Worm (Caenorhabditis elegans) whole organism, young adult: ENCODE data around the gene bath-44.

Experiments used
- F23B12.7 ChIP-seq: sonication (generic microtip); optimal IDR thresholded peaks from 2 replicates; lab custom pipeline; 2017; ENCODE audit warnings: missing genetic modification characterization, mild to moderate bottlenecking, missing compliant biosample characterization, antibody characterized with exemption, moderate library complexity; ENCODE audit not compliant: insufficient read depth
- F33H1.4 ChIP-seq: fragments of 200-800 bp; sonication (Bioruptor generic); IDR thresholded peaks from 2 replicates; pipeline ENCODE4 v1.3.6; 2022; ENCODE audit warnings: missing genetic modification reagents, missing genetic modification characterization, missing compliant biosample characterization
- F49E8.2 ChIP-seq: sonication (generic microtip); optimal IDR thresholded peaks from 3 replicates; lab custom pipeline; 2017; ENCODE audit warnings: missing genetic modification characterization, mild to moderate bottlenecking, missing compliant biosample characterization, antibody characterized with exemption, moderate library complexity; ENCODE audit not compliant: insufficient read depth
- F52B5.7 ChIP-seq: sonication (generic microtip); optimal IDR thresholded peaks from 2 replicates; lab custom pipeline; 2016; ENCODE audit warnings: mild to moderate bottlenecking, missing genetic modification characterization, missing compliant biosample characterization
- F57A8.1 ChIP-seq: fragments of 200-800 bp; sonication (Bioruptor generic); optimal IDR thresholded peaks from 2 replicates; lab custom pipeline; 2018; ENCODE audit warnings: mild to moderate bottlenecking, missing genetic modification characterization, moderate library complexity, missing compliant biosample characterization
- K11D2.4 ChIP-seq: fragments of 200-800 bp; sonication (Bioruptor generic); IDR thresholded peaks from 2 replicates; pipeline ENCODE4 v1.3.6; 2022; ENCODE audit warnings: missing genetic modification reagents, missing genetic modification characterization, missing compliant biosample characterization
- T07F8.4 ChIP-seq: sonication (generic microtip); optimal IDR thresholded peaks from 2 replicates; lab custom pipeline; 2016; ENCODE audit warnings: mild to moderate bottlenecking, missing genetic modification characterization, moderate library complexity, missing compliant biosample characterization
- Y79H2A.3 ChIP-seq: fragments of 200-800 bp; sonication (Bioruptor generic); conservative IDR thresholded peaks from 2 replicates; pipeline ENCODE4 v1.3.6; 2022; ENCODE audit warnings: missing genetic modification reagents, missing genetic modification characterization, missing compliant biosample characterization
- Y95B8A.8 ChIP-seq: fragments of 200-800 bp; sonication (Bioruptor generic); IDR thresholded peaks from 2 replicates; pipeline ENCODE4 v1.3.6; 2022; ENCODE audit warnings: missing genetic modification reagents, missing genetic modification characterization, missing compliant biosample characterization
- ZK185.1 ChIP-seq: sonication (generic microtip); optimal IDR thresholded peaks from 2 replicates; lab custom pipeline; 2016; ENCODE audit warnings: mild to moderate bottlenecking, missing genetic modification characterization, missing compliant biosample characterization; ENCODE audit not compliant: poor library complexity, severe bottlenecking
- aptf-2 ChIP-seq: fragments of 200-800 bp; sonication (Bioruptor generic); conservative IDR thresholded peaks from 2 replicates; pipeline ENCODE4 v1.3.6; 2022; ENCODE audit warnings: missing genetic modification reagents, missing genetic modification characterization, missing compliant biosample characterization
- aptf-3 ChIP-seq: fragments of 200-800 bp; sonication (Bioruptor generic); IDR thresholded peaks from 2 replicates; pipeline ENCODE4 v1.3.6; 2022; ENCODE audit warnings: missing genetic modification characterization, missing compliant biosample characterization
- attf-3 ChIP-seq: fragments of 200-800 bp; sonication (Bioruptor generic); conservative IDR thresholded peaks from 2 replicates; pipeline ENCODE4 v1.3.6; 2022; ENCODE audit warnings: missing genetic modification reagents, missing genetic modification characterization, missing compliant biosample characterization
- attf-6 ChIP-seq: fragments of 200-800 bp; sonication (Bioruptor generic); IDR thresholded peaks from 2 replicates; pipeline ENCODE4 v1.3.6; 2022; ENCODE audit warnings: missing genetic modification reagents, missing genetic modification characterization, missing compliant biosample characterization
- cebp-2 ChIP-seq: fragments of 200-800 bp; sonication (Bioruptor generic); IDR thresholded peaks from 2 replicates; pipeline ENCODE4 v1.3.6; 2022; ENCODE audit warnings: missing genetic modification characterization, missing compliant biosample characterization
- ceh-100 ChIP-seq: fragments of 200-800 bp; sonication (Bioruptor generic); IDR thresholded peaks from 2 replicates; pipeline ENCODE4 v1.3.6; 2022; ENCODE audit warnings: missing genetic modification reagents, missing genetic modification characterization, missing compliant biosample characterization
- ceh-58 ChIP-seq: fragments of 200-800 bp; sonication (Bioruptor generic); IDR thresholded peaks from 2 replicates; pipeline ENCODE4 v1.3.6; 2022; ENCODE audit warnings: missing genetic modification characterization, missing compliant biosample characterization
- ceh-91 ChIP-seq: fragments of 200-800 bp; sonication (Bioruptor generic); IDR thresholded peaks from 2 replicates; pipeline ENCODE4 v1.3.6; 2022; ENCODE audit warnings: missing genetic modification reagents, missing genetic modification characterization, missing compliant biosample characterization
- efl-1 ChIP-seq: fragments of 150-350 bp; optimal IDR thresholded peaks from 2 replicates; lab custom pipeline; 2014; ENCODE audit warnings: missing biosample characterization, missing genetic modification reagents, missing genetic modification characterization
- egl-18 ChIP-seq: fragments of 200-800 bp; sonication (Bioruptor generic); IDR thresholded peaks from 2 replicates; pipeline ENCODE4 v1.3.6; 2022; ENCODE audit warnings: missing genetic modification reagents, missing genetic modification characterization, missing compliant biosample characterization
- egl-44 ChIP-seq: fragments of 200-800 bp; sonication (Bioruptor generic); IDR thresholded peaks from 2 replicates; pipeline ENCODE4 v1.3.6; 2022; ENCODE audit warnings: missing genetic modification reagents, missing genetic modification characterization, missing compliant biosample characterization
- ets-4 ChIP-seq: fragments of 200-800 bp; sonication (Bioruptor generic); optimal IDR thresholded peaks from 2 replicates; lab custom pipeline; 2018; ENCODE audit warnings: mild to moderate bottlenecking, missing genetic modification characterization, missing compliant biosample characterization
- him-1 ChIP-seq: sonication (generic microtip); optimal IDR thresholded peaks from 2 replicates; lab custom pipeline; 2016; ENCODE audit warnings: missing genotype, missing genetic modification reagents, missing genetic modification characterization, missing compliant biosample characterization
- hmg-1.2 ChIP-seq: fragments of 200-800 bp; sonication (Bioruptor generic); IDR thresholded peaks from 2 replicates; pipeline ENCODE4 v1.3.6; 2022; ENCODE audit warnings: missing genetic modification reagents, missing genetic modification characterization, missing compliant biosample characterization
- let-526 ChIP-seq: fragments of 200-800 bp; sonication (Bioruptor generic); IDR thresholded peaks from 2 replicates; pipeline ENCODE4 v1.3.6; 2022; ENCODE audit warnings: missing genetic modification reagents, missing genetic modification characterization, missing compliant biosample characterization
- lsy-27 ChIP-seq: sonication (generic microtip); optimal IDR thresholded peaks from 2 replicates; lab custom pipeline; 2017; ENCODE audit warnings: missing genetic modification characterization, mild to moderate bottlenecking, missing compliant biosample characterization, antibody characterized with exemption, missing genotype, borderline replicate concordance; ENCODE audit not compliant: insufficient read depth
- madf-6 ChIP-seq: fragments of 200-800 bp; sonication (Bioruptor generic); IDR thresholded peaks from 2 replicates; pipeline ENCODE4 v1.3.6; 2022; ENCODE audit warnings: missing genetic modification reagents, missing genetic modification characterization, missing compliant biosample characterization
- nhr-90 ChIP-seq: sonication (generic microtip); optimal IDR thresholded peaks from 2 replicates; lab custom pipeline; 2016; ENCODE audit warnings: missing genotype, mild to moderate bottlenecking, missing genetic modification characterization, missing compliant biosample characterization
- pha-4 ChIP-seq: fragments of 150-350 bp; sonication (generic microtip); optimal IDR thresholded peaks from 2 replicates; lab custom pipeline; 2014; ENCODE audit warnings: missing biosample characterization, missing genetic modification reagents, missing genetic modification characterization
- rec-8 ChIP-seq, 2 experiments: sonication (generic microtip); optimal IDR thresholded peaks; 2 replicates each; lab custom pipeline; 2016; ENCODE audit warnings: mild to moderate bottlenecking in 2 of 2, missing genetic modification characterization in 2 of 2, missing genetic modification reagents in 2 of 2, missing genotype in 2 of 2, missing biosample characterization in 1 of 2, missing compliant biosample characterization in 1 of 2, moderate library complexity in 1 of 2
- sdz-38 ChIP-seq: sonication (generic microtip); optimal IDR thresholded peaks from 2 replicates; lab custom pipeline; 2016; ENCODE audit warnings: missing genotype, missing genetic modification characterization, missing compliant biosample characterization
- snpc-3.4 ChIP-seq: sonication (generic microtip); optimal IDR thresholded peaks from 2 replicates; lab custom pipeline; 2017; ENCODE audit warnings: missing genetic modification characterization, mild to moderate bottlenecking, missing compliant biosample characterization, antibody characterized with exemption, moderate library complexity, missing genotype, missing genetic modification reagents
- somi-1 ChIP-seq: fragments of 200-800 bp; sonication (Bioruptor generic); optimal IDR thresholded peaks from 2 replicates; lab custom pipeline; 2018; ENCODE audit warnings: mild to moderate bottlenecking, missing genetic modification characterization, missing compliant biosample characterization
- tbp1 ChIP-seq: fragments of 200-800 bp; sonication (Bioruptor generic); optimal IDR thresholded peaks from 2 replicates; lab custom pipeline; 2018; ENCODE audit warnings: mild to moderate bottlenecking, missing genetic modification characterization, missing compliant biosample characterization
- tlf-1 ChIP-seq: fragments of 200-800 bp; sonication (Bioruptor generic); optimal IDR thresholded peaks from 2 replicates; lab custom pipeline; 2018; ENCODE audit warnings: mild to moderate bottlenecking, missing genetic modification characterization, missing compliant biosample characterization
- xnd-1 ChIP-seq: sonication (generic microtip); optimal IDR thresholded peaks from 2 replicates; lab custom pipeline; 2016; ENCODE audit warnings: missing genotype, missing genetic modification reagents, missing genetic modification characterization, missing compliant biosample characterization
- zfh-2 ChIP-seq: fragments of 200-800 bp; sonication (Bioruptor generic); conservative IDR thresholded peaks from 2 replicates; pipeline ENCODE4 v1.3.6; 2022; ENCODE audit warnings: missing genetic modification reagents, missing genetic modification characterization, missing compliant biosample characterization
- ztf-18 ChIP-seq: sonication (generic microtip); optimal IDR thresholded peaks from 2 replicates; lab custom pipeline; 2016; ENCODE audit warnings: missing genotype, mild to moderate bottlenecking, missing genetic modification characterization, missing compliant biosample characterization
- ztf-22 ChIP-seq: fragments of 200-800 bp; sonication (Bioruptor generic); optimal IDR thresholded peaks from 2 replicates; lab custom pipeline; 2018; ENCODE audit warnings: mild to moderate bottlenecking, missing genetic modification characterization, moderate library complexity, missing compliant biosample characterization
- ztf-26 ChIP-seq: sonication (generic microtip); optimal IDR thresholded peaks from 2 replicates; lab custom pipeline; 2017; ENCODE audit warnings: missing genetic modification characterization, missing compliant biosample characterization
- ztf-28 ChIP-seq: fragments of 200-800 bp; sonication (Bioruptor generic); IDR thresholded peaks from 2 replicates; pipeline ENCODE4 v1.3.6; 2022; ENCODE audit warnings: missing genetic modification reagents, missing genetic modification characterization, missing compliant biosample characterization

bath-44 gene

ce11 chrII:7398712-7399111 lies 4.0 kb downstream of the bath-44 start, which contains the start of gene C07D10.1:
TSS of gene C07D10.1 (plus strand) at chrII:7399012.
- no peak for TF ChIP-seq K11D2.4
- TF ChIP-seq F49E8.2 (tag; lab: Kevin White, UChicago), result no peak
- no peak for TF ChIP-seq F57A8.1
- no peak for TF ChIP-seq rec-8 (tag; optimal IDR thresholded peaks at IDR 0.05; lab: Kevin White, UChicago)
- no peak for TF ChIP-seq cebp-2 (GFP tag; lab: Robert Waterston, UW)
- TF ChIP-seq ceh-100 (GFP tag; lab: Robert Waterston, UW), result no peak
- no peak for TF ChIP-seq egl-44 (GFP tag; lab: Robert Waterston, UW)
- no peak for TF ChIP-seq zfh-2 (GFP tag; lab: Robert Waterston, UW)
- no peak for TF ChIP-seq madf-6 (GFP tag; lab: Robert Waterston, UW)
- TF ChIP-seq aptf-3, result no peak
- TF ChIP-seq let-526 (GFP tag; lab: Robert Waterston, UW), result no peak
- TF ChIP-seq Y79H2A.3 (GFP tag; lab: Robert Waterston, UW), result no peak
- TF ChIP-seq tlf-1 (GFP tag; lab: Kevin White, UChicago), result no peak
- no peak for TF ChIP-seq attf-6 (GFP tag; lab: Robert Waterston, UW)
- no peak for TF ChIP-seq sdz-38
- TF ChIP-seq ceh-58 (GFP tag; lab: Robert Waterston, UW), result no peak
- TF ChIP-seq F52B5.7 (tag; lab: Kevin White, UChicago), result no peak

DNA sequence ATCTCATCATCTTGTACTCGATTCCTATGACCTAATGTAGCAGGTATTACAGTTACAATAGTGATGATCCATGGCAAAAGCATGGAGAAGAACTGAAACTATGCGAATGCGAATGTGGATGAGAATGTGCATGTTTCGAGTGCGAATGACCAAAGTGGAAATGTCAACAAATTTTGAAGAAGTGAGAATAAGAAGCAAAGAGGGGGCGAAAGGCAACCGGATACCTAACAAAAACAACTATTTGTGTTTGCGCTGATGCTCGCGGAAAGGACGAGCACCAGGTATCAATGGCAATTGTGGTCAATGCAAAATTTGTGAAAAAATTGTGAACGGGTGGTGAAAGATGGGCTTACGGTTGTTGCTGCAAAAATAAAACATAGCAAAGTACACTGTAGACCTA lies 7.9 kb downstream of the bath-44 start, which contains the start of gene nas-7:
TSS of gene nas-7 (minus strand) at position 101 of the 400 bp plus-strand sequence.
- TF ChIP-seq nhr-90 (tag; lab: Kevin White, UChicago) (no peak), lsy-27 (no peak), ztf-26 (no peak), F23B12.7 (tag; lab: Kevin White, UChicago) (no peak), tbp1 (no peak), ceh-58 (GFP tag; lab: Robert Waterston, UW) (no peak)

DNA sequence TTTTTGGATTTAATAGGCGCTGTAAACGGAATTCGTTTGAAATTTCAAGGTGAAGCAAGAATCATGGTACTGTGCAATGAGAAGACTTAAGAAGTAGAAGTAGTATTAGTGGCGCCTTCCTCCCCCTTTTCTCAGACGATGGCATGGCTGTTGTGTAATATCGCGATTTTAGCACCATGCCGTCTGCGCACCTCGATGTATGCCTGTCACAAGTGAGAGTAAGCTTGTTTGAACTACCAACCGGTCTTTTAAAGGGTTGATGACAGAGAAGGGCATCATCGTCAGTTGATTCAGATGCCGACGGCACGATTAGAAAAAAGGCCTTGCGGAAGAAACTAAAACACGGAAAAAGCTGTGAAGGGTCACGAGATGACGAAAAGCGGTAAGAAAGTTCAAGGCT lies 9.2 kb downstream of the bath-44 start:
- TF ChIP-seq Y95B8A.8 (GFP tag; lab: Robert Waterston, UW), result no peak
- TF ChIP-seq aptf-3, result no peak
- no peak for TF ChIP-seq T07F8.4 (tag; lab: Kevin White, UChicago)
- TF ChIP-seq ZK185.1 (tag; lab: Kevin White, UChicago), result no peak
- no peak for TF ChIP-seq aptf-2
- TF ChIP-seq ztf-18, result no peak

- TF ChIP-seq F33H1.4 (GFP tag; lab: Robert Waterston, UW) (no peak), Y95B8A.8 (GFP tag; lab: Robert Waterston, UW) (no peak), pha-4 (tag; lab: Kevin White, UChicago) (no peak), xnd-1 (no peak)
- TF ChIP-seq, all 124 proteins: peak for 0
Measured at ce11 chrII:7405262-7405661, 10.5 kb downstream of the bath-44 start.

ce11 chrII:7406438-7406837 lies 11.7 kb downstream of the bath-44 start:
- no peak for TF ChIP-seq somi-1 (GFP tag; lab: Kevin White, UChicago)
- no peak for TF ChIP-seq snpc-3.4 (tag; lab: Kevin White, UChicago)
- TF ChIP-seq ztf-22, result no peak
- no peak for TF ChIP-seq ztf-28 (GFP tag; lab: Robert Waterston, UW)
- no peak for TF ChIP-seq F23B12.7 (tag; lab: Kevin White, UChicago)
- no peak for TF ChIP-seq ceh-91 (GFP tag; lab: Robert Waterston, UW)
- TF ChIP-seq egl-44 (GFP tag; lab: Robert Waterston, UW), result no peak
- TF ChIP-seq attf-3 (GFP tag; lab: Robert Waterston, UW), result no peak
- TF ChIP-seq efl-1 (GFP tag; lab: Kevin White, UChicago), result no peak
- TF ChIP-seq him-1 (tag; lab: Kevin White, UChicago), result no peak
- TF ChIP-seq egl-18 (GFP tag; lab: Robert Waterston, UW), result no peak
- no peak for TF ChIP-seq hmg-1.2
- TF ChIP-seq ets-4 (GFP tag; lab: Kevin White, UChicago), result no peak
